Worm (Caenorhabditis elegans) whole organism, young adult: Measurements from ENCODE around the gene T21B4.15.

Experiments
- F22D6.2 ChIP-seq: sonication (generic microtip); optimal IDR thresholded peaks from 2 replicates; lab custom pipeline; 2016; ENCODE audit warnings: mild to moderate bottlenecking, missing genetic modification characterization, missing compliant biosample characterization
- Y95B8A.8 ChIP-seq: fragments of 200-800 bp; sonication (Bioruptor generic); IDR thresholded peaks from 2 replicates; pipeline ENCODE4 v1.3.6; 2022; ENCODE audit warnings: missing genetic modification reagents, missing genetic modification characterization, missing compliant biosample characterization
- attf-6 ChIP-seq: fragments of 200-800 bp; sonication (Bioruptor generic); IDR thresholded peaks from 2 replicates; pipeline ENCODE4 v1.3.6; 2022; ENCODE audit warnings: missing genetic modification reagents, missing genetic modification characterization, missing compliant biosample characterization
- lag-1 ChIP-seq: fragments of 200-800 bp; sonication (Bioruptor generic); IDR thresholded peaks from 2 replicates; pipeline ENCODE4 v1.3.6; 2022; ENCODE audit warnings: missing genetic modification reagents, missing genetic modification characterization, missing compliant biosample characterization
- mes-4 ChIP-seq: sonication (generic microtip); optimal IDR thresholded peaks from 2 replicates; lab custom pipeline; 2016; ENCODE audit warnings: missing genotype, missing genetic modification characterization, missing compliant biosample characterization
- sea-2 ChIP-seq: fragments of 200-800 bp; sonication (Bioruptor generic); IDR thresholded peaks from 2 replicates; pipeline ENCODE4 v1.3.6; 2022; ENCODE audit warnings: missing genetic modification characterization, missing compliant biosample characterization

DNA sequence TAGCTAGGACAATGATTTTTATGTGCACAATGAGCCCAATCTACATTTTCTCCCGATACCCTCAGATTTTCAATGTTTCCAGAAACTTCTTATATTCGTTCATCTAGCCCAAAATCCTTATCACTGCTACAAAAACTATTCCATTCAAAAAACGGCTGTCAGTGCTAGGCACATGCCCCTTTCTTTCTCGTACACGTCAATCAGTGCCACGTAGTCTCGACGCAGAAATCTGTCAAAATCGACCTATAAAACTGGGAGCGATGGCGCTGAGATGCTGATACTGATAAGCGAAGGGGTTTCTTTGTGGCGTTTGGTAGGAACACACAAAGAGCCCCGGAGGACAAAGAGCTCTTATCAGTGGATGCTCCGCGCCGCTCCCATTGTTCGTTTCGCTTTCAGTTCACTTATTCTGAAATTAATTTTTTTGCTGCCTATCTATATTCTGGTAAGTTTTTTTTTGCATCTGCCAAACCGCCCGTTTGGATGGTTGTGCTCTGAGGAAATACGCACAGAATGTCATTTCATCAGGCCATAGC, 28.9 kb downstream of the T21B4.15 start, which contains the start of gene srh-70:
- TF ChIP-seq attf-6 (no peak), F22D6.2 (no peak), mes-4 (tag; lab: Kevin White, UChicago) (no peak), sea-2 (GFP tag; lab: Robert Waterston, UW) (no peak), lag-1 (GFP tag; lab: Robert Waterston, UW) (no peak), Y95B8A.8 (no peak; the same call in 1 of the 2 replicates)
